Worm (Caenorhabditis elegans) whole organism, L2 larva: Measurements from ENCODE around the gene gakh-1.

Experiments
- ama-1 ChIP-seq: fragments of 150-350 bp; optimal IDR thresholded peaks from 2 replicates; lab custom pipeline; 2018; ENCODE audit warnings: inconsistent platforms
- blmp-1 ChIP-seq: sonication (generic microtip); optimal IDR thresholded peaks from 2 replicates; lab custom pipeline; 2017; ENCODE audit warnings: missing genetic modification characterization, mild to moderate bottlenecking, missing compliant biosample characterization, antibody characterized with exemption, moderate library complexity; ENCODE audit not compliant: insufficient read depth
- fos-1 ChIP-seq: fragments of 150-350 bp; optimal IDR thresholded peaks from 2 replicates; lab custom pipeline; 2014; ENCODE audit warnings: missing biosample characterization, missing genetic modification characterization
- nhr-12 ChIP-seq: fragments of 150-350 bp; optimal IDR thresholded peaks from 2 replicates; lab custom pipeline; 2014; ENCODE audit warnings: missing biosample characterization, missing genetic modification characterization
- nhr-77 ChIP-seq: fragments of 150-350 bp; optimal IDR thresholded peaks from 2 replicates; lab custom pipeline; 2014; ENCODE audit warnings: missing biosample characterization, missing genetic modification characterization
- skn-1 ChIP-seq: sonication (generic microtip); optimal IDR thresholded peaks from 2 replicates; lab custom pipeline; 2017; ENCODE audit warnings: missing biosample characterization, missing genetic modification characterization

DNA sequence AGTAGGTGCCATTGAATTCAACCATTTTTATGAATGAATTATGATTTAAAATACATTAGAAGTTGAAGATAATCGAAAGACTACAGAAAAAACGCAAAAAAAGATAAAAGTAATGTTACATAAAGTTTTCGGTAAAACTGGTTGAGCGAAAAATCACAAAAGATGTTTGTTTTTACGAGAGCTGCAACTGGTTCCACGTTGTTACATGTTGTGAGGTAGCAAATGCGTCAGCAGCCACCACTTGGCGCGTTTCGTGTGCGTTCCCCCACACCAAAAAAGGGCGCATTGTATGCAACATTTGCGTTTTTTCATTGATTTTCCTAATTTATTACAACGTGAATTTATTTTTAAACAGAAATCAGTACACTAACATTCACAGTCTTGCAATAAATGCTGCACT lies at the start of gene gakh-1:
- TF ChIP-seq blmp-1 (tag; lab: Kevin White, UChicago), result no peak
- TF ChIP-seq nhr-12, result no peak
- peak; percentile 14 for TF ChIP-seq fos-1
- no peak for TF ChIP-seq nhr-77 (tag; lab: Kevin White, UChicago)
- TF ChIP-seq ama-1 (lab: Kevin White, UChicago), result no peak
- TF ChIP-seq skn-1 (tag; lab: Kevin White, UChicago), result no peak
